Worm (Caenorhabditis elegans): ENCODE results near the gene K10C2.7.
A peak's percentile ranks its signal among the peaks of the same experiment; 100 is the strongest.

The K10C2.7 gene

DNA sequence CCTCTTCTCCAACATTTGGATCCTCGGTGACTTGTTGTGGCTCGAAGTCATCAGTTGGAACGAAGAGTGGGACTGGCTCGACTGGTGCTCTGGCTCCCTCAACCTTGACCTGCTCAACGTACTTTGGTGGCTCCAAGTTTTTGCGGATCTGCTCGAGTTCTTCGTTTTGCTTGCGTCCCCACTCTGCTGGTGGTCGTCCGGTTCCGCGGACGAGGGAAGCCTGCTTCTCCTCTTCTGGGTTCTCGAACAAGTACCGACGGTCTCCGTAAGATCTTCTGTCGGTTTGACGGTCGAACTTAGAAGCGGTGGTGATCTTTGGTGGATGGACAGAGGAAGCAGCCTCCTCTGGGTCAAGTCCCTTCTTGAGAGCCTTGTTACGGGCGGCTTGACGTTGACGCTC lies 34.6 kb downstream of the K10C2.7 start:
- no peak for TF ChIP-seq nhr-90 (tag; optimal IDR thresholded peaks at IDR 0.05; ENCODE audit: poor library complexity)
- TF ChIP-seq C04F5.9 (tag; optimal IDR thresholded peaks at IDR 0.05) = no peak
- TF ChIP-seq nhr-47 (tag; optimal IDR thresholded peaks at IDR 0.05) = no peak
- no peak for TF ChIP-seq blmp-1 (tag; optimal IDR thresholded peaks at IDR 0.05)
- TF ChIP-seq ztf-11 (tag; optimal IDR thresholded peaks at IDR 0.05) = no peak
- no peak for TF ChIP-seq ceh-8 (GFP tag; optimal IDR thresholded peaks at IDR 0.05)
- TF ChIP-seq ama-1 (optimal IDR thresholded peaks at IDR 0.05) = no peak
- no peak for TF ChIP-seq lin-13 (GFP tag; optimal IDR thresholded peaks at IDR 0.05)

DNA sequence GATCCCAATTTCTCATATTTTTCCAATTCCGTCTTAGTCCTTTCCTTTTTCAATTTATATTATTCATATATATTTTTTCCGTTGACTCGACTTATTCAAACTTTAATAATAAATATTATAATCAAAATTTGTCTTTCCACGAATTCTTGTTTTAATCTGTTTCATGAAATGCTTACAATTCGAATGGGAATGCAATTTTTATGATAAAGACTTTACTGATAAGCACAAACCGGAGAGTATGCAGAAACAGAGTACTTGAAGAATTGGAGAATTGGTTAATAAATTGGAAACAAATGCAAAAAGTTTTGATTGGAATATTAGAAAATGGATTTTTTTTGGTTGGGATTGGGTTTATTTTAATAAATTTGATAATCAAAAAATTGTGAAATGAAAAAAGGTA lies 35.0 kb downstream of the K10C2.7 start:
- TF ChIP-seq Y116A8C.19 (tag; optimal IDR thresholded peaks at IDR 0.05; ENCODE audit: borderline replicate concordance) = no peak
- TF ChIP-seq nhr-77 (tag; optimal IDR thresholded peaks at IDR 0.05) = no peak
- no peak for TF ChIP-seq fkh-10 (GFP tag; optimal IDR thresholded peaks at IDR 0.05)
- TF ChIP-seq ceh-90 (tag; optimal IDR thresholded peaks at IDR 0.05) = no peak
- TF ChIP-seq jun-1 (tag; optimal IDR thresholded peaks at IDR 0.05) = no peak
- TF ChIP-seq C04F5.9 (tag; optimal IDR thresholded peaks at IDR 0.05) = no peak
- TF ChIP-seq elt-2 (tag; optimal IDR thresholded peaks at IDR 0.05) = peak; percentile 82
- TF ChIP-seq lsy-2 (tag; optimal IDR thresholded peaks at IDR 0.05) = no peak
- no peak for TF ChIP-seq zip-4 (GFP tag; optimal IDR thresholded peaks at IDR 0.05)
- TF ChIP-seq unc-130 (tag; optimal IDR thresholded peaks at IDR 0.05) = no peak
- peak; percentile 30 for TF ChIP-seq lin-14 (GFP tag; optimal IDR thresholded peaks at IDR 0.05)
- TF ChIP-seq nhr-237 (tag; optimal IDR thresholded peaks at IDR 0.05) = no peak
- TF ChIP-seq C34B4.2 (tag; optimal IDR thresholded peaks at IDR 0.05) = no peak
- TF ChIP-seq nhr-19 (GFP tag; conservative IDR thresholded peaks at IDR 0.05) = no peak
- TF ChIP-seq nhr-71 (tag; optimal IDR thresholded peaks at IDR 0.05) = no peak
- TF ChIP-seq pax-3 (tag; optimal IDR thresholded peaks at IDR 0.05) = no peak
- TF ChIP-seq lin-35 (GFP tag; optimal IDR thresholded peaks at IDR 0.05) = no peak
- TF ChIP-seq nhr-11 (tag; optimal IDR thresholded peaks at IDR 0.05) = no peak

DNA sequence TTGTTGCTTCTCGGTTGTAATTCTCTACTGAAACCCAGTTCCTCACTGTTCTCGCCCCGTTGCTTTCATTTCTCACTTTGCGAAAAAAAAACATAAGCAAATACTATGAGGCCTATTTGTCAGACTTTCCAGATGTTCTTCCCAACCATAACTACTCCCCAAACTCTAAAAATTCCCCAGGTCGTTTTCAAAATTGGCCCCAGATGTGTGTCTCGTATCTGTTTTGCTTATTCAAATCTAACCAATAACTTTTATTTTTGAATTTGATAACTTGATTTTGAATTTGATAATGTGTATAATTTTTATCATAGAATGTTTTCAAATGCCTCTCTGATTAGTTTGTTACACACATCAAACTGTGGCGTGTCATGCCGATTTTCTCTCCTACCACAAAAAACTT lies 35.5 kb downstream of the K10C2.7 start:
- no peak for TF ChIP-seq efl-1 (optimal IDR thresholded peaks at IDR 0.05)
- peak in 1 of 2 experiments; percentile 70 for TF ChIP-seq efl-1 (GFP tag; optimal IDR thresholded peaks at IDR 0.05 in 1 of 2)
- no peak for TF ChIP-seq lin-39 (tag; optimal IDR thresholded peaks at IDR 0.05)
- no peak for TF ChIP-seq lsy-2 (tag; optimal IDR thresholded peaks at IDR 0.05)
- no peak for TF ChIP-seq irx-1 (tag; optimal IDR thresholded peaks at IDR 0.05)
- TF ChIP-seq dsc-1 (tag; optimal IDR thresholded peaks at IDR 0.05) = peak; percentile 81
- no peak for TF ChIP-seq snu-23 (GFP tag; optimal IDR thresholded peaks at IDR 0.05)
- TF ChIP-seq fkh-4 (tag; optimal IDR thresholded peaks at IDR 0.05; ENCODE audit: borderline replicate concordance) = peak; percentile 65

DNA sequence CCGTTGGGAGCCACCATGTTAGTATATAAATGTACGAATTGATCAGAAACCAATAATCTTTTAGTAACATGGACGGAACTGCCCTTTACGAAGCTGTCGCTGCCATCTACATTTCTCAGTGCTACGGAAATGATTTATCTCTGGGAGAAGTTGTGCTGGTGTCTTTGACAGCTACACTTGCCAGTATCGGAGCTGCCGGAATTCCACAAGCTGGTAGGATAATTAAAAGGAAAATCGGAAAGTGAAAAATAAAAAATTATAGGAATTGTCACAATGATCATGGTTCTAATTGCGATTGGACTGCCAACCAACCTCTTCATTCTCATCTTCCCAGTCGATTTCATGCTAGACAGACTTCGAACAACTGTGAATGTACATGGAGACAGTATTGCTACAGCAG lies 37.4 kb downstream of the K10C2.7 start:
- TF ChIP-seq elt-3 (tag; optimal IDR thresholded peaks at IDR 0.05) (no peak), egl-13 (tag; optimal IDR thresholded peaks at IDR 0.05) (no peak), hlh-17 (GFP tag; optimal IDR thresholded peaks at IDR 0.05; ENCODE audit: borderline replicate concordance) (no peak), fkh-4 (tag; optimal IDR thresholded peaks at IDR 0.05; ENCODE audit: borderline replicate concordance) (no peak), ceh-8 (GFP tag; optimal IDR thresholded peaks at IDR 0.05) (no peak)

DNA sequence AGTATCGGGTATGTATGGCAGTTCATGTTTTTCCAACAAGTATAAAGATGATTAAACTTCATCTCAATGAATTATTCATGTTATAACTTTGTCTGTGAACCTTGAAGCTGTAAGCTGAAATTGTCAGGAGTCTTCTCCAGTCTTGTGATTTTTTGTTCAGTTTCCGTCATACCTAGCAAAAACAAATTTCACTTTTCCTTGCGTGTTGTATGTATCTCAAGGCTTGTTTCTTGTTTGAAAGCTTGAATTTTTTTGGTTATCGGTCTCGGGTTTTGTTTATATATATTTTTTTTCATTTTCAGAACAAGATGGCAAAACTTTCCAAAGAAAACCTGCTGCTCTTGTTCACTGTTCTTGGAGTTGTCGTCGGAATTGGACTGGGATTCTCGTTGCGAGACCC lies 40.2 kb downstream of the K10C2.7 start, which contains the start of gene glt-4:
Gene glt-4, plus strand, starts transcription at position 301 of the 400 bp plus-strand sequence.
- TF ChIP-seq unc-86 (tag; optimal IDR thresholded peaks at IDR 0.05) = no peak
- TF ChIP-seq C16A3.4 (tag; optimal IDR thresholded peaks at IDR 0.05) = no peak
- TF ChIP-seq ceh-8 (GFP tag; optimal IDR thresholded peaks at IDR 0.05) = no peak
- TF ChIP-seq mef-2 (tag; optimal IDR thresholded peaks at IDR 0.05) = no peak
- no peak for TF ChIP-seq nhr-237 (tag; optimal IDR thresholded peaks at IDR 0.05)
- TF ChIP-seq unc-98 (GFP tag; IDR thresholded peaks at IDR 0.05) = no peak
- TF ChIP-seq nhr-76 (tag; optimal IDR thresholded peaks at IDR 0.05) = no peak
- TF ChIP-seq ama-1 (optimal IDR thresholded peaks at IDR 0.05) = no peak
- no peak for TF ChIP-seq ztf-11 (tag; optimal IDR thresholded peaks at IDR 0.05)
- no peak for TF ChIP-seq elt-3 (tag; optimal IDR thresholded peaks at IDR 0.05)
- no peak for TF ChIP-seq rnt-1 (tag; optimal IDR thresholded peaks at IDR 0.05)
- no peak for TF ChIP-seq aha-1 (tag; optimal IDR thresholded peaks at IDR 0.05)
- no peak for TF ChIP-seq mdl-1 (tag; optimal IDR thresholded peaks at IDR 0.05)
- no peak for TF ChIP-seq unc-30 (tag; optimal IDR thresholded peaks at IDR 0.05)
- no peak for TF ChIP-seq ceh-90 (tag; optimal IDR thresholded peaks at IDR 0.05)
- no peak for TF ChIP-seq fkh-4 (tag; optimal IDR thresholded peaks at IDR 0.05; ENCODE audit: borderline replicate concordance)
- no peak for TF ChIP-seq aly-2 (tag; optimal IDR thresholded peaks at IDR 0.05)
- no peak for TF ChIP-seq snu-23 (GFP tag; optimal IDR thresholded peaks at IDR 0.05)
- TF ChIP-seq hlh-17 (GFP tag; optimal IDR thresholded peaks at IDR 0.05; ENCODE audit: borderline replicate concordance) = no peak
- no peak for TF ChIP-seq zip-4 (GFP tag; optimal IDR thresholded peaks at IDR 0.05)

Data from whole organism, L1 larva.